Worm (Caenorhabditis elegans) whole organism, late embryonic: ENCODE measurements around the gene ZK177.11.

Experiments
- ceh-9 ChIP-seq: sonication (generic microtip); optimal IDR thresholded peaks from 2 replicates; lab custom pipeline; 2016; ENCODE audit warnings: mild to moderate bottlenecking, missing genetic modification characterization, inconsistent platforms, missing compliant biosample characterization
- elt-4 ChIP-seq: sonication (generic microtip); optimal IDR thresholded peaks from 2 replicates; lab custom pipeline; 2016; ENCODE audit warnings: missing genetic modification characterization, missing compliant biosample characterization
- pros-1 ChIP-seq: fragments of 150-350 bp; optimal IDR thresholded peaks from 2 replicates; lab custom pipeline; 2014; ENCODE audit warnings: missing biosample characterization, missing genetic modification reagents, missing genetic modification characterization
- ref-2 ChIP-seq: sonication (generic microtip); optimal IDR thresholded peaks from 2 replicates; lab custom pipeline; 2016; ENCODE audit warnings: missing genetic modification characterization, missing compliant biosample characterization
- sox-4 ChIP-seq: sonication (generic microtip); optimal IDR thresholded peaks from 2 replicates; lab custom pipeline; 2017; ENCODE audit warnings: mild to moderate bottlenecking, missing genetic modification characterization, inconsistent platforms, missing compliant biosample characterization

DNA sequence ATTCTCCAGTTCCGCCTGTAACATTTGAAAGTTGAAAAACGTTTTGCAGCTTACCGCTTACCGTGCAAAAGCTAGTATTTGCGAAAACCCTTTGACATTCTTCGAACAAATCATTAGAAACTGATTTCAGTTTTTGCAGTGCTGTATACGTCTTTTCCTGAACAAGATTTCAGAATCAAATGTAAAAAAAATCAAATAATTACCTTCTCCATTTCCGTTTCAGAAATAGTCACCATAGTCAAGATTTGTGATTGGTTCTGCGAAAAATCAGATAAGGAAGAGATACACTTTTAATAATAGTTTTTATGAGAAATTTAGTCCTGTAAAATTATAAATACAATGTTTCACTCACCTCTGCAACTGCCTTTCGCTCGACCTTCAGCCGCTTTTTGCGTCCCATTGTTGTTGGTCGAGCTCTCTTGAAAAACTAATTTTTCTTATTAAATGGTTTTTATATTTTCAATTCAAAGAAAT, 9.2 kb downstream of the ZK177.11 start, which contains the start of gene C17C3.9:
- TF ChIP-seq elt-4 (tag; lab: Kevin White, UChicago) (no peak), ref-2 (no peak), ceh-9 (tag; lab: Kevin White, UChicago) (no peak), pros-1 (no peak), sox-4 (tag; lab: Kevin White, UChicago) (no peak)
